Worm (Caenorhabditis elegans) whole organism, L4 larva: ENCODE data around the gene F19F10.1.

Source experiments
- attf-4 ChIP-seq: sonication (generic microtip); optimal IDR thresholded peaks from 3 replicates; lab custom pipeline; 2017; ENCODE audit warnings: missing biosample characterization, missing genetic modification characterization
- dmd-9 ChIP-seq: fragments of 200-800 bp; sonication (Bioruptor generic); IDR thresholded peaks from 2 replicates; pipeline ENCODE4 v1.3.6; 2022; ENCODE audit warnings: missing genetic modification reagents, missing genetic modification characterization, missing compliant biosample characterization
- lin-39 ChIP-seq: fragments of 150-350 bp; optimal IDR thresholded peaks from 2 replicates; lab custom pipeline; 2014; ENCODE audit warnings: missing biosample characterization, missing genetic modification reagents, missing genetic modification characterization
- nhr-25 ChIP-seq: sonication (generic microtip); optimal IDR thresholded peaks from 2 replicates; lab custom pipeline; 2017; ENCODE audit warnings: missing genetic modification characterization, mild to moderate bottlenecking, missing compliant biosample characterization, antibody characterized with exemption, moderate library complexity, borderline replicate concordance; ENCODE audit not compliant: insufficient read depth
- pqm-1 ChIP-seq: sonication (generic microtip); optimal IDR thresholded peaks from 2 replicates; lab custom pipeline; 2017; ENCODE audit warnings: missing biosample characterization, missing genetic modification characterization
- snpc-4 ChIP-seq: fragments of 150-350 bp; optimal IDR thresholded peaks from 2 replicates; lab custom pipeline; 2014; ENCODE audit warnings: missing biosample characterization, missing genetic modification characterization
- ztf-11 ChIP-seq: fragments of 150-350 bp; optimal IDR thresholded peaks from 2 replicates; lab custom pipeline; 2014; ENCODE audit warnings: missing biosample characterization, missing genetic modification characterization

- TF ChIP-seq attf-4 (tag; lab: Kevin White, UChicago) = no peak
- no peak for TF ChIP-seq pqm-1 (tag; lab: Kevin White, UChicago)
- no peak for TF ChIP-seq nhr-25 (tag; lab: Kevin White, UChicago)
- no peak for TF ChIP-seq lin-39 (tag; lab: Kevin White, UChicago)
- TF ChIP-seq ztf-11 = no peak
- TF ChIP-seq snpc-4 (tag; lab: Kevin White, UChicago) = no peak
- TF ChIP-seq dmd-9 (GFP tag; lab: Robert Waterston, UW) = no peak
These were observed 34.2 kb upstream of the F19F10.1 start, which contains the start of gene C54F6.5 for ce11 chrV:7528816-7529215.
